Worm (Caenorhabditis elegans): ENCODE measurements around the gene psd-1.

DNA sequence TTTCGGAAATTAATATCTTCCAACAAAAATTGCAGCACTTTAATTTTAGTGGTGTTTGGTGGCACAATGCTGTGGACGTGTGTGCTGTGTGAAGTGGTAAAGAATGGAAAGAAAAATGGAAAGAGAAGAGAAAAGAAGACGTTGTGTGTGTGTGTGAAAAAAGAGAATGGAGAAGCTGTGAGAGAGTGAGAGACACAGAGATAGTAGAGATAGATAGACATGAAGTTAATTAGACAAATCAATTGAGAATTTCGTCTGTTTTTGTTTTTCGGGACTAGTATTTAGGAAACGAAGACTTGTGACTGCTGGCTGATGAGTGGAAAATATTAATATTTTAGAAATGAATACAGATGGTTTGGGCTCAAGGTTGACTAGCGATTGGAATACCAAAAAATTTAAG, 16.0 kb upstream of the psd-1 start:
- no peak for TF ChIP-seq ama-1 (optimal IDR thresholded peaks at IDR 0.05)
- TF ChIP-seq aly-1 (tag; optimal IDR thresholded peaks at IDR 0.05), result no peak
- no peak for TF ChIP-seq hmg-4 (GFP tag; optimal IDR thresholded peaks at IDR 0.05)
- no peak for TF ChIP-seq scrt-1 (GFP tag; IDR thresholded peaks at IDR 0.05)
- TF ChIP-seq ceh-13 (GFP tag; optimal IDR thresholded peaks at IDR 0.05), result no peak
- no peak for TF ChIP-seq flt-1 (GFP tag; IDR thresholded peaks at IDR 0.05)
- TF ChIP-seq tbx-37 (GFP tag; conservative IDR thresholded peaks at IDR 0.05), result no peak
- TF ChIP-seq ets-7 (tag; optimal IDR thresholded peaks at IDR 0.05), result no peak

All from whole organism, early embryonic.